Fruit fly (Drosophila melanogaster) whole organism, embryonic: ENCODE data around the gene Hs2st.

Experiments
- CG10147 ChIP-seq: fragments of 200-800 bp; sonication (Bioruptor generic); optimal IDR thresholded peaks from 2 replicates; lab custom pipeline; 2019; ENCODE audit warnings: missing biosample characterization, mild to moderate bottlenecking, missing genetic modification characterization, moderate library complexity
- CG13775 ChIP-seq: fragments of 200-800 bp; sonication (Bioruptor generic); optimal IDR thresholded peaks from 3 replicates; lab custom pipeline; 2017; ENCODE audit warnings: missing biosample characterization, mild to moderate bottlenecking, missing genetic modification characterization
- CG14667 ChIP-seq: fragments of 200-800 bp; sonication (Bioruptor generic); IDR thresholded peaks from 2 replicates; pipeline ENCODE4 v1.3.6; 2022; ENCODE audit warnings: missing biosample characterization, missing genetic modification characterization
- CG15269 ChIP-seq: fragments of 200-800 bp; sonication (Bioruptor generic); optimal IDR thresholded peaks from 2 replicates; lab custom pipeline; 2018; ENCODE audit warnings: missing biosample characterization, mild to moderate bottlenecking, missing genetic modification characterization, moderate library complexity
- CG1602 ChIP-seq: fragments of 200-800 bp; sonication (Bioruptor generic); optimal IDR thresholded peaks from 3 replicates; lab custom pipeline; 2016; ENCODE audit warnings: missing biosample characterization, missing genetic modification characterization
- CG16815 ChIP-seq: fragments of 200-800 bp; sonication (Bioruptor generic); optimal IDR thresholded peaks from 3 replicates; lab custom pipeline; 2017; ENCODE audit warnings: missing biosample characterization, mild to moderate bottlenecking, missing genetic modification characterization
- CG18599 ChIP-seq: fragments of 200-800 bp; sonication (Bioruptor generic); optimal IDR thresholded peaks from 3 replicates; lab custom pipeline; 2017; ENCODE audit warnings: missing biosample characterization, missing genetic modification characterization, mild to moderate bottlenecking, moderate library complexity, missing genetic modification reagents
- CG2199 ChIP-seq: fragments of 200-800 bp; sonication (Bioruptor generic); IDR thresholded peaks from 3 replicates; pipeline ENCODE4 v1.3.6; 2022; ENCODE audit warnings: missing biosample characterization, missing genetic modification characterization
- CG3065 ChIP-seq: fragments of 200-800 bp; sonication (Bioruptor generic); optimal IDR thresholded peaks from 2 replicates; lab custom pipeline; 2016; ENCODE audit warnings: missing biosample characterization, missing genetic modification characterization
- CG31365 ChIP-seq: fragments of 200-800 bp; sonication (Bioruptor generic); optimal IDR thresholded peaks from 2 replicates; lab custom pipeline; 2018; ENCODE audit warnings: missing biosample characterization, mild to moderate bottlenecking, missing genetic modification characterization
- CG3163 ChIP-seq: fragments of 200-800 bp; sonication (Bioruptor generic); optimal IDR thresholded peaks from 3 replicates; lab custom pipeline; 2016; ENCODE audit warnings: missing biosample characterization, missing genetic modification characterization
- CG3281 ChIP-seq: fragments of 200-800 bp; sonication (Bioruptor generic); optimal IDR thresholded peaks from 3 replicates; lab custom pipeline; 2017; ENCODE audit warnings: missing biosample characterization, mild to moderate bottlenecking, missing genetic modification characterization
- CG34376 ChIP-seq: fragments of 200-800 bp; sonication (Bioruptor generic); optimal IDR thresholded peaks from 2 replicates; lab custom pipeline; 2018; ENCODE audit warnings: missing biosample characterization, mild to moderate bottlenecking, missing genetic modification characterization
- CG3847 ChIP-seq: fragments of 200-800 bp; sonication (Bioruptor generic); IDR thresholded peaks from 2 replicates; pipeline ENCODE4 v1.3.6; 2022; ENCODE audit warnings: missing biosample characterization, missing genetic modification characterization
- CG4328 ChIP-seq: fragments of 200-800 bp; sonication (Bioruptor generic); optimal IDR thresholded peaks from 3 replicates; lab custom pipeline; 2017; ENCODE audit warnings: missing biosample characterization, missing genetic modification reagents, missing genetic modification characterization
- CG4617 ChIP-seq: fragments of 200-800 bp; sonication (Bioruptor generic); optimal IDR thresholded peaks from 3 replicates; lab custom pipeline; 2016; ENCODE audit warnings: missing biosample characterization, missing genetic modification characterization, borderline replicate concordance
- CG5953 ChIP-seq: fragments of 200-800 bp; sonication (Bioruptor generic); IDR thresholded peaks from 2 replicates; pipeline ENCODE4 v1.3.6; 2022; ENCODE audit warnings: missing biosample characterization, missing genetic modification characterization
- CG6254 ChIP-seq: fragments of 200-800 bp; sonication (Bioruptor generic); optimal IDR thresholded peaks from 3 replicates; lab custom pipeline; 2017; ENCODE audit warnings: mild to moderate bottlenecking, missing biosample characterization, missing genetic modification reagents, missing genetic modification characterization
- CG7839 ChIP-seq: fragments of 200-800 bp; sonication (Bioruptor generic); optimal IDR thresholded peaks from 3 replicates; lab custom pipeline; 2018; ENCODE audit warnings: missing biosample characterization, mild to moderate bottlenecking, missing genetic modification characterization, moderate library complexity
- CG7963 ChIP-seq: fragments of 200-800 bp; sonication (Bioruptor generic); IDR thresholded peaks from 3 replicates; pipeline ENCODE4 v1.3.6; 2022; ENCODE audit warnings: missing biosample characterization, missing genetic modification characterization; ENCODE audit not compliant: partially characterized antibody
- CoRest ChIP-seq: fragments of 200-800 bp; sonication (Bioruptor generic); optimal IDR thresholded peaks from 3 replicates; lab custom pipeline; 2018; ENCODE audit warnings: missing biosample characterization, mild to moderate bottlenecking, missing genetic modification characterization, moderate library complexity
- E2f2 ChIP-seq: fragments of 200-800 bp; sonication (Bioruptor generic); IDR thresholded peaks from 2 replicates; pipeline ENCODE4 v1.3.6; 2022; ENCODE audit warnings: missing biosample characterization, missing genetic modification characterization
- Ets65A ChIP-seq: fragments of 200-800 bp; sonication (Bioruptor generic); peaks from one replicate; lab custom pipeline; 2016; ENCODE audit warnings: missing biosample characterization, missing genetic modification characterization
- H15 ChIP-seq: fragments of 200-800 bp; sonication (Bioruptor generic); IDR thresholded peaks from 3 replicates; pipeline ENCODE4 v1.3.6; 2022; ENCODE audit warnings: missing biosample characterization, missing genetic modification characterization
- HLH54F ChIP-seq: fragments of 200-800 bp; sonication (Bioruptor generic); optimal IDR thresholded peaks from 3 replicates; lab custom pipeline; 2016; ENCODE audit warnings: missing biosample characterization, missing genetic modification characterization
- Hmx ChIP-seq: fragments of 200-800 bp; sonication (Bioruptor generic); optimal IDR thresholded peaks from 2 replicates; lab custom pipeline; 2016; ENCODE audit warnings: missing biosample characterization, missing genetic modification characterization
- Myb ChIP-seq: fragments of 200-800 bp; sonication (Bioruptor generic); optimal IDR thresholded peaks from 2 replicates; lab custom pipeline; 2016; ENCODE audit warnings: missing biosample characterization, missing genetic modification characterization
- NC2β ChIP-seq: fragments of 200-800 bp; sonication (Bioruptor generic); optimal IDR thresholded peaks from 2 replicates; lab custom pipeline; 2016; ENCODE audit warnings: missing biosample characterization, missing genetic modification characterization
- NfI ChIP-seq: fragments of 200-800 bp; sonication (Bioruptor generic); optimal IDR thresholded peaks from 3 replicates; lab custom pipeline; 2018; ENCODE audit warnings: missing biosample characterization, mild to moderate bottlenecking, missing genetic modification characterization, moderate library complexity
- PHDP ChIP-seq: fragments of 200-800 bp; sonication (Bioruptor generic); optimal IDR thresholded peaks from 3 replicates; lab custom pipeline; 2018; ENCODE audit warnings: missing biosample characterization, mild to moderate bottlenecking, missing genetic modification characterization, moderate library complexity
- Poxn ChIP-seq: fragments of 200-800 bp; sonication (Bioruptor generic); IDR thresholded peaks from 2 replicates; pipeline ENCODE4 v1.3.6; 2022; ENCODE audit warnings: missing biosample characterization, missing genetic modification characterization
- Ravus ChIP-seq: fragments of 200-800 bp; sonication (Bioruptor generic); IDR thresholded peaks from 2 replicates; pipeline ENCODE4 v1.3.6; 2022; ENCODE audit warnings: missing biosample characterization, missing genetic modification characterization
- ato ChIP-seq: fragments of 200-800 bp; sonication (Bioruptor generic); IDR thresholded peaks from 2 replicates; pipeline ENCODE4 v1.3.6; 2022; ENCODE audit warnings: missing biosample characterization, missing genetic modification characterization; ENCODE audit not compliant: partially characterized antibody
- bbx ChIP-seq: fragments of 200-800 bp; sonication (Bioruptor generic); IDR thresholded peaks from 2 replicates; pipeline ENCODE4 v1.3.6; 2022; ENCODE audit warnings: missing biosample characterization, missing genetic modification characterization; ENCODE audit not compliant: partially characterized antibody
- chn ChIP-seq: fragments of 200-800 bp; sonication (Bioruptor generic); optimal IDR thresholded peaks from 2 replicates; lab custom pipeline; 2016; ENCODE audit warnings: missing biosample characterization, missing genetic modification characterization
- disco-r ChIP-seq: fragments of 200-800 bp; sonication (Bioruptor generic); optimal IDR thresholded peaks from 2 replicates; lab custom pipeline; 2016; ENCODE audit warnings: missing biosample characterization, missing genetic modification characterization
- dmrt99B ChIP-seq: fragments of 200-800 bp; sonication (Bioruptor generic); optimal IDR thresholded peaks from 2 replicates; lab custom pipeline; 2018; ENCODE audit warnings: missing biosample characterization, mild to moderate bottlenecking, missing genetic modification characterization, moderate library complexity
- dysf ChIP-seq: fragments of 200-800 bp; sonication (Bioruptor generic); IDR thresholded peaks from 3 replicates; pipeline ENCODE4 v1.3.6; 2022; ENCODE audit warnings: missing biosample characterization, missing genetic modification characterization
- gem ChIP-seq: fragments of 200-800 bp; sonication (Bioruptor generic); optimal IDR thresholded peaks from 2 replicates; lab custom pipeline; 2019; ENCODE audit warnings: missing biosample characterization, mild to moderate bottlenecking, missing genetic modification characterization, moderate library complexity
- ham ChIP-seq: fragments of 200-800 bp; sonication (Bioruptor generic); IDR thresholded peaks from 2 replicates; pipeline ENCODE4 v1.3.6; 2022; ENCODE audit warnings: missing biosample characterization, missing genetic modification characterization
- mld ChIP-seq: fragments of 200-800 bp; sonication (Bioruptor generic); IDR thresholded peaks from 3 replicates; pipeline ENCODE4 v1.3.6; 2022; ENCODE audit warnings: missing biosample characterization, missing genetic modification characterization; ENCODE audit not compliant: partially characterized antibody
- oc ChIP-seq: fragments of 200-800 bp; sonication (Bioruptor generic); optimal IDR thresholded peaks from 2 replicates; lab custom pipeline; 2018; ENCODE audit warnings: missing biosample characterization, mild to moderate bottlenecking, missing genetic modification characterization, moderate library complexity
- peb ChIP-seq: fragments of 200-800 bp; sonication (Bioruptor generic); IDR thresholded peaks from 2 replicates; pipeline ENCODE4 v1.3.6; 2022; ENCODE audit warnings: missing biosample characterization, missing genetic modification characterization
- run ChIP-seq: fragments of 200-800 bp; sonication (Bioruptor generic); optimal IDR thresholded peaks from 3 replicates; lab custom pipeline; 2018; ENCODE audit warnings: missing biosample characterization, mild to moderate bottlenecking, missing genetic modification characterization
- scrt ChIP-seq: fragments of 200-800 bp; sonication (Bioruptor generic); optimal IDR thresholded peaks from 2 replicates; lab custom pipeline; 2018; ENCODE audit warnings: missing biosample characterization, mild to moderate bottlenecking, missing genetic modification characterization, moderate library complexity
- so ChIP-seq: fragments of 200-800 bp; sonication (Bioruptor generic); IDR thresholded peaks from 3 replicates; pipeline ENCODE4 v1.3.6; 2022; ENCODE audit warnings: missing biosample characterization, missing genetic modification characterization
- sqz ChIP-seq: fragments of 200-800 bp; sonication (Bioruptor generic); optimal IDR thresholded peaks from 3 replicates; lab custom pipeline; 2018; ENCODE audit warnings: missing biosample characterization, mild to moderate bottlenecking, missing genetic modification characterization
- sug ChIP-seq: fragments of 200-800 bp; optimal IDR thresholded peaks from 2 replicates; lab custom pipeline; 2019; ENCODE audit warnings: missing biosample characterization, mild to moderate bottlenecking, missing genetic modification characterization, moderate library complexity
- zen2 ChIP-seq: fragments of 200-800 bp; sonication (Bioruptor generic); IDR thresholded peaks from 3 replicates; pipeline ENCODE4 v1.3.6; 2022; ENCODE audit warnings: missing biosample characterization, missing genetic modification characterization; ENCODE audit not compliant: partially characterized antibody
- zfh1 ChIP-seq: fragments of 200-800 bp; sonication (Bioruptor generic); IDR thresholded peaks from 3 replicates; pipeline ENCODE4 v1.3.6; 2022; ENCODE audit warnings: missing biosample characterization, missing genetic modification characterization

Gene Hs2st

dm6 chr2L:19434260-19434659 is 10.3 kb downstream of the Hs2st start (continued):
- TF ChIP-seq CG15269 (tag; lab: Kevin White, UChicago) (peak; percentile 15), sug (tag; lab: Kevin White, UChicago) (peak; percentile 30), ham (no peak)

dm6 chr2L:19433292-19433691 is 11.3 kb downstream of the Hs2st start:
- TF ChIP-seq oc (tag; lab: Kevin White, UChicago) (no peak), CG1602 (GFP tag; lab: Kevin White, UChicago) (no peak), zfh1 (GFP tag; lab: Robert Waterston, UW) (no peak), CG16815 (no peak), CG10147 (GFP tag; lab: Kevin White, UChicago) (no peak), H15 (GFP tag; lab: Robert Waterston, UW) (no peak), Myb (no peak), CG3847 (no peak), scrt (GFP tag; lab: Kevin White, UChicago) (no peak), peb (GFP tag; lab: Robert Waterston, UW) (no peak), CG7839 (tag; lab: Kevin White, UChicago) (peak; percentile 22), disco-r (no peak), so (GFP tag; lab: Robert Waterston, UW) (no peak), dysf (GFP tag; lab: Robert Waterston, UW) (no peak), CG31365 (tag; lab: Kevin White, UChicago) (no peak), chn (no peak), E2f2 (no peak), CG6254 (GFP tag; lab: Kevin White, UChicago) (no peak), Hmx (GFP tag; lab: Kevin White, UChicago) (no peak), CG34376 (no peak), CoRest (tag; lab: Kevin White, UChicago) (no peak), CG5953 (no peak), CG4328 (GFP tag; lab: Kevin White, UChicago) (no peak), zen2 (no peak), Ets65A (GFP tag; lab: Kevin White, UChicago) (no peak), HLH54F (GFP tag; lab: Kevin White, UChicago) (no peak), sqz (no peak), ato (GFP tag; lab: Robert Waterston, UW) (no peak), Poxn (GFP tag; lab: Robert Waterston, UW) (no peak), PHDP (tag; lab: Kevin White, UChicago) (peak; percentile 32), CG3281 (GFP tag; lab: Kevin White, UChicago) (peak; percentile 23), Ravus (no peak), CG13775 (GFP tag; lab: Kevin White, UChicago) (no peak), CG4617 (no peak), bbx (GFP tag; lab: Robert Waterston, UW) (no peak), CG7963 (GFP tag; lab: Robert Waterston, UW) (no peak), CG14667 (GFP tag; lab: Robert Waterston, UW) (no peak), CG3163 (GFP tag; lab: Kevin White, UChicago) (no peak), CG18599 (GFP tag; lab: Kevin White, UChicago) (peak; percentile 40), gem (tag; lab: Kevin White, UChicago) (peak; percentile 53), NC2β (GFP tag; lab: Kevin White, UChicago) (no peak), CG2199 (GFP tag; lab: Robert Waterston, UW) (no peak), NfI (peak; percentile 7), CG3065 (GFP tag; lab: Kevin White, UChicago) (no peak), dmrt99B (tag; lab: Kevin White, UChicago) (peak; percentile 18), mld (GFP tag; lab: Robert Waterston, UW) (no peak), run (no peak), sug (tag; lab: Kevin White, UChicago) (peak; percentile 11)
